Worm (Caenorhabditis elegans) whole organism, early embryonic: ENCODE data around the gene sdc-2.

Source experiments
- F13C5.2 ChIP-seq: sonication (generic microtip); optimal IDR thresholded peaks from 2 replicates; lab custom pipeline; 2017; ENCODE audit warnings: mild to moderate bottlenecking, missing genetic modification characterization, inconsistent platforms, missing compliant biosample characterization
- ama-1 ChIP-seq: fragments of 150-350 bp; optimal IDR thresholded peaks from 2 replicates; lab custom pipeline; 2014

ce11 chrX:11474149-11474585 lies 48.3 kb upstream of the sdc-2 start:
- no peak for TF ChIP-seq ama-1 (lab: Kevin White, UChicago)
- no peak for TF ChIP-seq F13C5.2 (tag; lab: Kevin White, UChicago)
